Fruit fly (Drosophila melanogaster): ENCODE results near the gene hzg.

The hzg gene

dm6 chr3L:15982783-15983432, 21.6 kb downstream of the hzg start, which contains the start of the genes brm and Arl1 (continued):
- TF ChIP-seq tll (GFP tag; optimal IDR thresholded peaks at IDR 0.05) = peak in 1 of 2 experiments; percentile 83
- TF ChIP-seq CG33213 (GFP tag; optimal IDR thresholded peaks at IDR 0.05) = peak; percentile 74
- TF ChIP-seq Dref (GFP tag; IDR thresholded peaks at IDR 0.05) = peak; percentile 54
- TF ChIP-seq Bgb (GFP tag; IDR thresholded peaks at IDR 0.05; ENCODE audit: partially characterized antibody) = peak; percentile 30
- TF ChIP-seq CG14441 (GFP tag; IDR thresholded peaks at IDR 0.05) = peak; percentile 99
- peak; percentile 87 for TF ChIP-seq CG5180 (GFP tag; optimal IDR thresholded peaks at IDR 0.05)
- TF ChIP-seq Dp (GFP tag; optimal IDR thresholded peaks at IDR 0.05) = peak; percentile 40
- peak; percentile 99 for TF ChIP-seq CG32532 (GFP tag; IDR thresholded peaks at IDR 0.05)
- TF ChIP-seq CG31365 (tag; optimal IDR thresholded peaks at IDR 0.05) = peak; percentile 76
- TF ChIP-seq pnt (GFP tag; optimal IDR thresholded peaks at IDR 0.05) = peak; percentile 80
- peak; percentile 57 for TF ChIP-seq eyg (GFP tag; optimal IDR thresholded peaks at IDR 0.05)
- TF ChIP-seq fd3F (GFP tag; optimal IDR thresholded peaks at IDR 0.05) = peak; percentile 98
- peak; percentile 99 for TF ChIP-seq lab (GFP tag; optimal IDR thresholded peaks at IDR 0.05)
- peak; percentile 99 for TF ChIP-seq GATAe (GFP tag; conservative IDR thresholded peaks at IDR 0.05)
- TF ChIP-seq CG10565 (GFP tag; optimal IDR thresholded peaks at IDR 0.05) = peak; percentile 87
- TF ChIP-seq CG8944 (GFP tag; optimal IDR thresholded peaks at IDR 0.05) = peak; percentile 78
- TF ChIP-seq Drgx (GFP tag; IDR thresholded peaks at IDR 0.05) = peak; percentile 99
- TF ChIP-seq NC2β (GFP tag; optimal IDR thresholded peaks at IDR 0.05) = peak; percentile 71
- peak; percentile 98 for TF ChIP-seq CG14050 (GFP tag; IDR thresholded peaks at IDR 0.05)
- peak; percentile 46 for TF ChIP-seq CG3163 (GFP tag; optimal IDR thresholded peaks at IDR 0.05)
- peak; percentile 99 for TF ChIP-seq ci (GFP tag; IDR thresholded peaks at IDR 0.05)
- peak; percentile 70 for TF ChIP-seq ab (GFP tag; optimal IDR thresholded peaks at IDR 0.05)
- TF ChIP-seq CG10959 (GFP tag; IDR thresholded peaks at IDR 0.05) = peak; percentile 97
- peak; percentile 87 for TF ChIP-seq org-1 (GFP tag; optimal IDR thresholded peaks at IDR 0.05)
- peak; percentile 93 for TF ChIP-seq Hand (GFP tag; optimal IDR thresholded peaks at IDR 0.05)
- TF ChIP-seq CG8089 (GFP tag; optimal IDR thresholded peaks at IDR 0.05) = peak; percentile 54
- peak; percentile 99 for TF ChIP-seq CG6272 (GFP tag; IDR thresholded peaks at IDR 0.05)
- peak; percentile 98 for TF ChIP-seq CG17612 (GFP tag; IDR thresholded peaks at IDR 0.05)
- TF ChIP-seq CG8478 (optimal IDR thresholded peaks at IDR 0.05) = no peak
- TF ChIP-seq pan (optimal IDR thresholded peaks at IDR 0.05) = no peak
- peak in 1 of 2 experiments; percentile 99 for TF ChIP-seq pan (GFP tag; optimal IDR thresholded peaks at IDR 0.05 in 1 of 2, IDR thresholded peaks at IDR 0.05 in 1 of 2)
- TF ChIP-seq pita (GFP tag; optimal IDR thresholded peaks at IDR 0.05) = no peak
- peak; percentile 99 for TF ChIP-seq NFAT (GFP tag; IDR thresholded peaks at IDR 0.05)
- TF ChIP-seq HLHmδ (GFP tag; optimal IDR thresholded peaks at IDR 0.05) = no peak
- TF ChIP-seq NC2α (GFP tag; optimal IDR thresholded peaks at IDR 0.05) = no peak
- peak; percentile 67 for TF ChIP-seq pzg (GFP tag; optimal IDR thresholded peaks at IDR 0.05)
- no peak for TF ChIP-seq CG14860 (GFP tag; IDR thresholded peaks at IDR 0.05; ENCODE audit: partially characterized antibody)
- no peak for TF ChIP-seq gsb-n (tag; optimal IDR thresholded peaks at IDR 0.05)
- peak; percentile 99 for TF ChIP-seq caup (GFP tag; optimal IDR thresholded peaks at IDR 0.05; ENCODE audit: severe bottlenecking)
- peak; percentile 83 for TF ChIP-seq tx (GFP tag; optimal IDR thresholded peaks at IDR 0.05)
- TF ChIP-seq vfl (GFP tag; optimal IDR thresholded peaks at IDR 0.05) = peak; percentile 93
- peak; percentile 98 for TF ChIP-seq CG16779 (GFP tag; IDR thresholded peaks at IDR 0.05)
- TF ChIP-seq Neu2 (GFP tag; optimal IDR thresholded peaks at IDR 0.05; ENCODE audit: borderline replicate concordance) = no peak
- TF ChIP-seq HLH3B (GFP tag; IDR thresholded peaks at IDR 0.05) = peak; percentile 99
- TF ChIP-seq Eip74EF (GFP tag; optimal IDR thresholded peaks at IDR 0.05) = peak in 1 of 2 experiments; percentile 94
- TF ChIP-seq Sin3A (optimal IDR thresholded peaks at IDR 0.05) = peak; percentile 63
- TF ChIP-seq disco-r (GFP tag; optimal IDR thresholded peaks at IDR 0.05) = peak; percentile 15
- TF ChIP-seq klu (GFP tag; IDR thresholded peaks at IDR 0.05) = peak; percentile 99
- TF ChIP-seq wdn (GFP tag; IDR thresholded peaks at IDR 0.05) = peak; percentile 97
- peak; percentile 97 for TF ChIP-seq CG12155 (GFP tag; optimal IDR thresholded peaks at IDR 0.05)
- peak; percentile 98 for TF ChIP-seq cas (GFP tag; IDR thresholded peaks at IDR 0.05)
